Worm (Caenorhabditis elegans) whole organism, L2 larva: ENCODE results near the gene cyp-42A1.

ENCODE experiments used
- ZK546.5 ChIP-seq: sonication (generic microtip); optimal IDR thresholded peaks from 2 replicates; lab custom pipeline; 2017; ENCODE audit warnings: missing biosample characterization, missing genetic modification characterization
- blmp-1 ChIP-seq: sonication (generic microtip); optimal IDR thresholded peaks from 2 replicates; lab custom pipeline; 2017; ENCODE audit warnings: missing genetic modification characterization, mild to moderate bottlenecking, missing compliant biosample characterization, antibody characterized with exemption, moderate library complexity; ENCODE audit not compliant: insufficient read depth
- fos-1 ChIP-seq: fragments of 150-350 bp; optimal IDR thresholded peaks from 2 replicates; lab custom pipeline; 2014; ENCODE audit warnings: missing biosample characterization, missing genetic modification characterization
- lin-11 ChIP-seq: fragments of 150-350 bp; sonication (generic microtip); optimal IDR thresholded peaks from 2 replicates; lab custom pipeline; 2014; ENCODE audit warnings: missing biosample characterization, missing genetic modification characterization, inconsistent platforms, mixed read lengths
- lin-13 ChIP-seq: fragments of 150-350 bp; optimal IDR thresholded peaks from 2 replicates; lab custom pipeline; 2014; ENCODE audit warnings: missing biosample characterization, missing genetic modification reagents, missing genetic modification characterization
- mab-5 ChIP-seq: fragments of 150-350 bp; optimal IDR thresholded peaks from 2 replicates; lab custom pipeline; 2014; ENCODE audit warnings: missing biosample characterization, missing genetic modification characterization
- nhr-6 ChIP-seq: fragments of 150-350 bp; optimal IDR thresholded peaks from 2 replicates; lab custom pipeline; 2014; ENCODE audit warnings: missing biosample characterization, missing genetic modification characterization
- nhr-77 ChIP-seq: fragments of 150-350 bp; optimal IDR thresholded peaks from 2 replicates; lab custom pipeline; 2014; ENCODE audit warnings: missing biosample characterization, missing genetic modification characterization
- snpc-4 ChIP-seq: fragments of 150-350 bp; optimal IDR thresholded peaks from 2 replicates; lab custom pipeline; 2014; ENCODE audit warnings: missing biosample characterization, missing genetic modification characterization
- unc-62 ChIP-seq: fragments of 150-350 bp; optimal IDR thresholded peaks from 2 replicates; lab custom pipeline; 2014; ENCODE audit warnings: missing biosample characterization, missing genetic modification reagents, missing genetic modification characterization
- zag-1 ChIP-seq: fragments of 150-350 bp; optimal IDR thresholded peaks from 2 replicates; lab custom pipeline; 2014; ENCODE audit warnings: missing biosample characterization, missing genetic modification characterization
- ztf-1 ChIP-seq: fragments of 200-800 bp; sonication (Bioruptor generic); conservative IDR thresholded peaks from 2 replicates; pipeline ENCODE4 v1.3.6; 2022; ENCODE audit warnings: missing genetic modification characterization, missing compliant biosample characterization

ce11 chrV:18960072-18960471 is 48.2 kb downstream of the cyp-42A1 start, which contains the start of gene ztf-20:
- TF ChIP-seq nhr-77 (tag; lab: Kevin White, UChicago) (no peak), lin-13 (no peak), blmp-1 (no peak), lin-11 (tag; lab: Kevin White, UChicago) (no peak), mab-5 (no peak), zag-1 (tag; lab: Kevin White, UChicago) (no peak), nhr-6 (tag; lab: Kevin White, UChicago) (no peak), ZK546.5 (tag; lab: Kevin White, UChicago) (no peak), snpc-4 (tag; lab: Kevin White, UChicago) (no peak), fos-1 (tag; lab: Kevin White, UChicago) (no peak), ztf-1 (GFP tag; lab: Robert Waterston, UW) (no peak), unc-62 (GFP tag; lab: Kevin White, UChicago) (no peak)
